Fruit fly (Drosophila melanogaster) whole organism: Measurements from ENCODE around the gene CG12713.

Source experiments
- CG8478 ChIP-seq: fragments of >200 bp; optimal IDR thresholded peaks from 2 replicates; lab custom pipeline; 2018; ENCODE audit warnings: inconsistent platforms
- Dll ChIP-seq: fragments of >200 bp; optimal IDR thresholded peaks from 2 replicates; lab custom pipeline; 2017
- pan ChIP-seq: fragments of >200 bp; optimal IDR thresholded peaks from 2 replicates; lab custom pipeline; 2017
- psq ChIP-seq: fragments of >200 bp; optimal IDR thresholded peaks from 2 replicates; lab custom pipeline; 2017
- usp ChIP-seq: fragments of >200 bp; optimal IDR thresholded peaks from 2 replicates; lab custom pipeline; 2017; ENCODE audit warnings: missing biosample characterization, missing genetic modification characterization, mixed read lengths

DNA sequence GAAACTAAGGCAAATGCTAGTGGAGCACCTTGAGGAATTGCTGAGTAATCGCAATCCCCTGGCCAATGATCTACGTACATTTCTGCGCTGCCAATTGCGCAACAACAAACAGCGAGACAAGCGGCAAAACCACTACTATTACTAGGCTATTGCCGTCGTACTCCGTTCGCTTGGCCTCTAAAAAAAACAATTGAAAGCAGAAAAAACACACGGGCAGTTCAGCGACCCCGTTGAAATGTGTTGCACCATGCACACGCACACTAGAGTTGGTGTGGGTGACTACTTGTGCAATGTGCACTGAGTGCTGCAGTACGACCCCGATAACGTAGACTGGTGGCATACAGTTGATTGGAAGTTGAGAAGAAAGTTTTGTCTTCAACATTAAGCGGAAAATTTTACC lies 7.7 kb upstream of the CG12713 start:
- TF ChIP-seq Dll (lab: Kevin White, UChicago) (no peak), CG8478 (no peak), pan (no peak), psq (lab: Kevin White, UChicago) (no peak), usp (no peak)
